Worm (Caenorhabditis elegans) whole organism, L4/young adult: ENCODE data around the gene Y57A10C.10.

Experiments
- W03F9.2 ChIP-seq: fragments of 150-350 bp; optimal IDR thresholded peaks from 2 replicates; lab custom pipeline; 2014; ENCODE audit warnings: missing biosample characterization, missing genetic modification characterization
- dao-5 ChIP-seq: sonication (generic microtip); optimal IDR thresholded peaks from 2 replicates; lab custom pipeline; 2016; ENCODE audit warnings: missing genotype, missing genetic modification characterization, moderate library complexity, missing compliant biosample characterization
- him-1 ChIP-seq: sonication (generic microtip); optimal IDR thresholded peaks from 2 replicates; lab custom pipeline; 2016; ENCODE audit warnings: missing genotype, missing genetic modification reagents, missing genetic modification characterization, missing compliant biosample characterization

DNA sequence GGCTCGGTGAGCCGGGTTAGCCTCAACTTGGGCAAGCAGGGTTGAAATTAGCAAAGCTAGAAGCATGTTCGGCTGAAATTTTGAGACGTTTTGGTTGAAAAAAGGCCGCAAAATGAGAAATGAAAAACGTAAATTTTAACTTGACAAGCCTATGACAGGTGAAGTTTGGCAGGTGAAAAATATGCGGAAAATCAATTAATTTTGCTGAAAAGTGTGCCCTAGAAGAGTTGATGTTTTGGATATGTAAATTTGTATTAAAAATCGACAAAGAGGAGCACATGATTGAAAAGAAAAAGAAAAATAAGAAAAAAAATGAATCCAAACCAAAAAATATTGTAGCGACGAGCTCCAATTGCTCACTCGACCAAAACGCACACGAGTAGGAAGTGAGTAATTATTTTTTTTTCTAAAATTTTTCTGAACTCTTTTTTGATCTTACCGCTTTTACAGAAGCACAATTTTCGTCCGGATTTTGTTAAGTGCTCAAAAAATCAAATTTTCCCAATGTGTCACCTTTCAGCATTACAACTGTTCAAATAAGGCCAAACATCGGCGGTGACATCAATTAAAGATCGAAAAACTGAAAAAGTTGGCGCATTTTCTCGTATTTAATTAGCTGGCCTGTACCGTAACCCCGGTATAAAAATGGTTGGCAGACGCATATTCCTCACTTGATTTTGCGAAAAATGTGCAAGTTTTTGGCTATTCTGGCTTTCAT is 30.2 kb upstream of the Y57A10C.10 start, which contains the start of the genes F15A4.5 and phat-8:
- TF ChIP-seq him-1 (tag; lab: Kevin White, UChicago) (no peak), W03F9.2 (no peak), dao-5 (tag; lab: Kevin White, UChicago) (no peak)
